Worm (Caenorhabditis elegans): Measurements from ENCODE around the gene sri-27.

DNA sequence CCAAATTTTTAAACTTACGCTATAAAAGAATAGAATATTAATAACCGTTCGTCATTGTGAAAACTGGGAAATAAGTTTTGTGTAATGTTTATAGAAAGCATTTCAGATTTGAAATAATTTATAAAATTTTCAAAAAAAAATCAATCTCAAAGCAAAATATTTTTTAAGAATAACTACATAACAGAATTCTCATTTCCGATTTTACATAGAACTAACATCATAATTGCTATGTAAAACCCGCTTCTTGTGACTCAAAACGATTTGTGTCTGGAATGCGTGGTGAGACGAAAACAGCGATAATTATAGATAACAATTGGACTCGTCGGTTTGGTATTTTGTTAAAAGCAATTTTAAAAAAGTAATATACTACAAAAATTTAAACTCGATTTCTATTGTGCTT is 44.7 kb upstream of the sri-27 start, which contains the start of gene srw-91:
- no peak for TF ChIP-seq pha-4 (tag; optimal IDR thresholded peaks at IDR 0.05)
- no peak for TF ChIP-seq sea-2 (GFP tag; optimal IDR thresholded peaks at IDR 0.05)
- TF ChIP-seq ceh-82 (tag; optimal IDR thresholded peaks at IDR 0.05): no peak
- TF ChIP-seq fos-1 (tag; optimal IDR thresholded peaks at IDR 0.05): no peak
- no peak for TF ChIP-seq nhr-11 (tag; optimal IDR thresholded peaks at IDR 0.05)
- no peak for TF ChIP-seq fkh-10 (GFP tag; optimal IDR thresholded peaks at IDR 0.05)
